Worm (Caenorhabditis elegans): ENCODE results near the gene nca-2.

nca-2 gene

ce11 chrIII:4951824-4952223, 13.5 kb upstream of the nca-2 start, which contains the start of gene flh-2:
flh-2 (plus strand) TSS chrIII:4952124.
- TF ChIP-seq unc-62 (GFP tag; optimal IDR thresholded peaks at IDR 0.05) (no peak), unc-39 (tag; optimal IDR thresholded peaks at IDR 0.05) (no peak), lin-15B (tag; optimal IDR thresholded peaks at IDR 0.05) (no peak), elt-3 (tag; optimal IDR thresholded peaks at IDR 0.05) (no peak), mml-1 (tag; optimal IDR thresholded peaks at IDR 0.05) (no peak), nfya-1 (tag; optimal IDR thresholded peaks at IDR 0.05; ENCODE audit: insufficient read depth) (no peak), nhr-237 (tag; optimal IDR thresholded peaks at IDR 0.05) (no peak), daf-12 (tag; optimal IDR thresholded peaks at IDR 0.05) (no peak), nhr-43 (tag; optimal IDR thresholded peaks at IDR 0.05; ENCODE audit: poor library complexity, severe bottlenecking) (no peak)

ce11 chrIII:4952970-4953369, 12.4 kb upstream of the nca-2 start:
- peak; percentile 94 for TF ChIP-seq nfya-1 (tag; optimal IDR thresholded peaks at IDR 0.05; ENCODE audit: insufficient read depth)
- TF ChIP-seq ceh-16 (tag; optimal IDR thresholded peaks at IDR 0.05): no peak
- no peak for TF ChIP-seq mml-1 (tag; optimal IDR thresholded peaks at IDR 0.05)

ce11 chrIII:4956566-4956965, 8.8 kb upstream of the nca-2 start, which contains the start of gene C26E6.1:
C26E6.1 (plus strand) TSS chrIII:4956866.
- TF ChIP-seq tbx-2 (tag; optimal IDR thresholded peaks at IDR 0.05): no peak
- TF ChIP-seq daf-12 (tag; optimal IDR thresholded peaks at IDR 0.05): no peak
- TF ChIP-seq lsy-12 (tag; optimal IDR thresholded peaks at IDR 0.05): no peak
- TF ChIP-seq ceh-82 (tag; optimal IDR thresholded peaks at IDR 0.05): no peak
- no peak for TF ChIP-seq mdl-1 (tag; optimal IDR thresholded peaks at IDR 0.05)
- TF ChIP-seq mml-1 (tag; optimal IDR thresholded peaks at IDR 0.05): no peak
- TF ChIP-seq ztf-4 (tag; optimal IDR thresholded peaks at IDR 0.05): no peak
- TF ChIP-seq ztf-11 (tag; optimal IDR thresholded peaks at IDR 0.05): no peak

DNA sequence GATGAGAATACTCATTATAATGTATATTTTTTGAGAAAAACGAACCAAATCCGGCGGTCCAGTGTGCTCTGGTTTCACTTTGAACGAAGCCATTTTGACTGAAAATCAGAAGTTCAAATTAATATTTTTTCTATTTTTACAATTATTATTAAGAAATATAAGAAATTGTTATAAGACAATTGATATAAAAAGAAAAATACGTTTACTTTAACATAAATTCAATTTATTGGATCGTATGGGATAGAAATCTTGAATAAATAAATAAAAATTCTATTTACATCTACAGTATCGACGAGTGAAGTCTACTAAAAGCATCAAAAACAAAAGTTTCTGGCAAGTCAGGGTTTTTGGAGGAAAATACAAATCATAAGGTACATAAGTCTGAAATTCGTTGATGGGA, 5.2 kb upstream of the nca-2 start, which contains the start of gene C27F2.4:
Gene C27F2.4, minus strand, starts transcription at position 101 of the 400 bp plus-strand sequence.
- TF ChIP-seq mml-1 (tag; optimal IDR thresholded peaks at IDR 0.05): no peak
- no peak for TF ChIP-seq pha-4 (tag; optimal IDR thresholded peaks at IDR 0.05)
- TF ChIP-seq ceh-16 (tag; optimal IDR thresholded peaks at IDR 0.05): no peak
- no peak for TF ChIP-seq nhr-76 (tag; optimal IDR thresholded peaks at IDR 0.05)
- no peak for TF ChIP-seq fkh-2 (tag; optimal IDR thresholded peaks at IDR 0.05)
- no peak for TF ChIP-seq snpc-4 (tag; optimal IDR thresholded peaks at IDR 0.05)

- no peak for TF ChIP-seq nhr-23 (tag; optimal IDR thresholded peaks at IDR 0.05)
- no peak for TF ChIP-seq sea-2 (GFP tag; optimal IDR thresholded peaks at IDR 0.05)
- no peak for TF ChIP-seq ztf-4 (tag; optimal IDR thresholded peaks at IDR 0.05)
Measured at ce11 chrIII:4961281-4961680, 4.1 kb upstream of the nca-2 start.

DNA sequence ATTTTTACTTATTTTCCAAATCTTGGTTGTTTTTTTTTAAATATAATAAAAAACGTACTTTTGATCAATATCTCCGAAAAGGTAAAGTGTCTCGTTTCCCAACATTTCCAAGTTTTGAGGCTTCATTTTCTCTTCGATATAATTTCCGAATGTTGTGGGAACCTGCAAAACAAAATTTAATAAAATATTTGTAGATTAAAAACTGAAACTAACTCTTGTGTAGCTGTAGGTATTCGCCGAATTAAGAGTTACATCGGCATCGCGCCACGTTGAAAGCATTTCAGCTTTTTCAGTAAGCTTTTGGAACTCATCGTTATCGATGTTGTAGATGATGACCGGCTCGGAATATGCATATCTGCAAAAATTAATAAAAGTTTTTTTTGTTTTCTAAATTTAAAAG, 3.0 kb upstream of the nca-2 start, which contains the start of gene vps-22:
Gene vps-22, minus strand, starts transcription at position 101 of the 400 bp plus-strand sequence.
- TF ChIP-seq skn-1 (tag; optimal IDR thresholded peaks at IDR 0.05) (no peak), nhr-43 (tag; optimal IDR thresholded peaks at IDR 0.05; ENCODE audit: poor library complexity, severe bottlenecking) (no peak), tbx-2 (tag; optimal IDR thresholded peaks at IDR 0.05) (no peak), eor-1 (tag; optimal IDR thresholded peaks at IDR 0.05) (no peak), ZK546.5 (tag; optimal IDR thresholded peaks at IDR 0.05) (no peak), nhr-77 (tag; optimal IDR thresholded peaks at IDR 0.05) (no peak), jun-1 (tag; optimal IDR thresholded peaks at IDR 0.05) (no peak), lin-39 (tag; optimal IDR thresholded peaks at IDR 0.05) (no peak), ztf-4 (tag; optimal IDR thresholded peaks at IDR 0.05) (no peak), zag-1 (tag; optimal IDR thresholded peaks at IDR 0.05) (no peak), mdl-1 (tag; optimal IDR thresholded peaks at IDR 0.05) (no peak), fkh-10 (GFP tag; optimal IDR thresholded peaks at IDR 0.05) (no peak), pha-4 (tag; optimal IDR thresholded peaks at IDR 0.05) (no peak), ama-1 (optimal IDR thresholded peaks at IDR 0.05) (no peak), nhr-237 (tag; optimal IDR thresholded peaks at IDR 0.05) (no peak), lin-15B (tag; optimal IDR thresholded peaks at IDR 0.05) (no peak), nhr-23 (tag; optimal IDR thresholded peaks at IDR 0.05) (no peak)
